Worm (Caenorhabditis elegans) whole organism, L1 larva: ENCODE results near the gene srgp-1.

Experiments used
- C16A3.4 ChIP-seq: fragments of 150-350 bp; optimal IDR thresholded peaks from 2 replicates; lab custom pipeline; 2014; ENCODE audit warnings: missing biosample characterization, missing genetic modification characterization
- alr-1 ChIP-seq: fragments of 200-800 bp; sonication (Bioruptor generic); optimal IDR thresholded peaks from 2 replicates; lab custom pipeline; 2018; ENCODE audit warnings: borderline replicate concordance, mild to moderate bottlenecking, missing genetic modification characterization, missing compliant biosample characterization
- aly-2 ChIP-seq: fragments of 150-350 bp; optimal IDR thresholded peaks from 2 replicates; lab custom pipeline; 2014; ENCODE audit warnings: missing biosample characterization, missing genetic modification characterization
- ama-1 ChIP-seq: fragments of 150-350 bp; optimal IDR thresholded peaks from 2 replicates; lab custom pipeline; 2014
- blmp-1 ChIP-seq: fragments of 150-350 bp; optimal IDR thresholded peaks from 2 replicates; lab custom pipeline; 2014; ENCODE audit warnings: missing biosample characterization, missing genetic modification characterization
- ceh-8 ChIP-seq: fragments of 200-800 bp; sonication (Bioruptor generic); optimal IDR thresholded peaks from 2 replicates; lab custom pipeline; 2018; ENCODE audit warnings: mild to moderate bottlenecking, missing genetic modification characterization, moderate library complexity, missing compliant biosample characterization
- ceh-88 ChIP-seq: fragments of 200-800 bp; sonication (Bioruptor generic); IDR thresholded peaks from 2 replicates; pipeline ENCODE4 v1.3.6; 2022; ENCODE audit warnings: missing genetic modification characterization, missing compliant biosample characterization
- ceh-90 ChIP-seq: sonication (generic microtip); optimal IDR thresholded peaks from 2 replicates; lab custom pipeline; 2016; ENCODE audit warnings: missing genetic modification characterization, missing compliant biosample characterization
- dpl-1 ChIP-seq, 3 experiments: fragments of 150-350 bp in 2 of 3; sonication (generic microtip) in 1 of 3; optimal IDR thresholded peaks; 2 replicates each; lab custom pipeline; 2014 to 2017; ENCODE audit warnings: missing biosample characterization in 3 of 3, missing genetic modification characterization in 3 of 3, missing genetic modification reagents in 3 of 3
- efl-1 ChIP-seq, 4 experiments: fragments of 150-350 bp; optimal IDR thresholded peaks in 3 of 4; peaks in 1 of 4; 1 replicate in 1 of 4; 2 replicates in 3 of 4; lab custom pipeline; 2014; ENCODE audit warnings: missing biosample characterization in 2 of 4, missing genetic modification characterization in 2 of 4, missing genetic modification reagents in 2 of 4
- egl-13 ChIP-seq: sonication (generic microtip); optimal IDR thresholded peaks from 2 replicates; lab custom pipeline; 2016; ENCODE audit warnings: missing genotype, missing genetic modification reagents, missing genetic modification characterization, missing compliant biosample characterization
- elt-2 ChIP-seq: sonication (generic microtip); optimal IDR thresholded peaks from 2 replicates; lab custom pipeline; 2016; ENCODE audit warnings: missing genetic modification characterization, mild to moderate bottlenecking, inconsistent platforms, missing compliant biosample characterization, missing genetic modification reagents
- ets-5 ChIP-seq: fragments of 200-800 bp; sonication (Bioruptor generic); IDR thresholded peaks from 2 replicates; pipeline ENCODE4 v1.3.6; 2022; ENCODE audit warnings: missing genetic modification characterization, missing compliant biosample characterization
- fkh-10 ChIP-seq: sonication (generic microtip); optimal IDR thresholded peaks from 2 replicates; lab custom pipeline; 2017; ENCODE audit warnings: missing biosample characterization, missing genetic modification reagents, missing genetic modification characterization
- fkh-8 ChIP-seq: sonication (generic microtip); optimal IDR thresholded peaks from 2 replicates; lab custom pipeline; 2016; ENCODE audit warnings: mild to moderate bottlenecking, missing genetic modification characterization, missing compliant biosample characterization
- hpl-2 ChIP-seq: fragments of 150-350 bp; optimal IDR thresholded peaks from 2 replicates; lab custom pipeline; 2014; ENCODE audit warnings: missing biosample characterization, missing genetic modification reagents, missing genetic modification characterization
- irx-1 ChIP-seq: sonication (generic microtip); optimal IDR thresholded peaks from 2 replicates; lab custom pipeline; 2016; ENCODE audit warnings: missing genetic modification characterization, missing compliant biosample characterization
- lin-35 ChIP-seq, 2 experiments: fragments of 150-350 bp; optimal IDR thresholded peaks; 2 replicates each; lab custom pipeline; 2014; ENCODE audit warnings: missing biosample characterization in 2 of 2, missing genetic modification characterization in 2 of 2, missing genetic modification reagents in 2 of 2
- lir-3 ChIP-seq: sonication (generic microtip); optimal IDR thresholded peaks from 2 replicates; lab custom pipeline; 2016; ENCODE audit warnings: mild to moderate bottlenecking, missing genetic modification characterization, moderate library complexity, missing compliant biosample characterization; ENCODE audit not compliant: poor library complexity
- mdl-1 ChIP-seq, 2 experiments: fragments of 150-350 bp; optimal IDR thresholded peaks; 2 replicates each; lab custom pipeline; 2014 to 2017; ENCODE audit warnings: missing biosample characterization in 2 of 2, missing genetic modification characterization in 2 of 2, inconsistent platforms in 1 of 2
- nhr-11 ChIP-seq: fragments of 150-350 bp; optimal IDR thresholded peaks from 2 replicates; lab custom pipeline; 2014; ENCODE audit warnings: missing biosample characterization, missing genetic modification characterization
- nhr-19 ChIP-seq: fragments of 200-800 bp; sonication (Bioruptor generic); conservative IDR thresholded peaks from 2 replicates; pipeline ENCODE4 v1.3.6; 2022; ENCODE audit warnings: missing genetic modification characterization, missing compliant biosample characterization
- nhr-20 ChIP-seq: sonication (generic microtip); optimal IDR thresholded peaks from 2 replicates; lab custom pipeline; 2016; ENCODE audit warnings: mild to moderate bottlenecking, missing genetic modification characterization, missing compliant biosample characterization
- nhr-77 ChIP-seq: fragments of 150-350 bp; optimal IDR thresholded peaks from 2 replicates; lab custom pipeline; 2014; ENCODE audit warnings: missing biosample characterization, missing genetic modification characterization
- nhr-85 ChIP-seq: sonication (generic microtip); peaks from one replicate; lab custom pipeline; 2016; ENCODE audit warnings: missing genetic modification characterization, inconsistent platforms, missing compliant biosample characterization
- pax-3 ChIP-seq: fragments of 200-800 bp; sonication (Bioruptor generic); optimal IDR thresholded peaks from 2 replicates; lab custom pipeline; 2018; ENCODE audit warnings: mild to moderate bottlenecking, missing genetic modification characterization, moderate library complexity, missing compliant biosample characterization
- pqm-1 ChIP-seq: sonication (generic microtip); optimal IDR thresholded peaks from 3 replicates; lab custom pipeline; 2017; ENCODE audit warnings: missing biosample characterization, missing genetic modification characterization
- skn-1 ChIP-seq: fragments of 150-350 bp; optimal IDR thresholded peaks from 2 replicates; lab custom pipeline; 2014; ENCODE audit warnings: missing biosample characterization, missing genetic modification characterization
- sptf-1 ChIP-seq: fragments of 150-350 bp; optimal IDR thresholded peaks from 2 replicates; lab custom pipeline; 2014; ENCODE audit warnings: missing biosample characterization, missing genetic modification characterization
- sup-37 ChIP-seq: fragments of 200-800 bp; sonication (Bioruptor generic); optimal IDR thresholded peaks from 2 replicates; lab custom pipeline; 2018; ENCODE audit warnings: mild to moderate bottlenecking, missing genetic modification characterization, missing compliant biosample characterization
- unc-86 ChIP-seq: sonication (generic microtip); optimal IDR thresholded peaks from 2 replicates; lab custom pipeline; 2016; ENCODE audit warnings: missing genetic modification characterization, missing compliant biosample characterization
- vab-15 ChIP-seq: sonication (generic microtip); optimal IDR thresholded peaks from 2 replicates; lab custom pipeline; 2017; ENCODE audit warnings: missing genotype, mild to moderate bottlenecking, missing genetic modification characterization, missing compliant biosample characterization
- zag-1 ChIP-seq: fragments of 150-350 bp; optimal IDR thresholded peaks from 2 replicates; lab custom pipeline; 2014; ENCODE audit warnings: missing biosample characterization, missing genetic modification characterization
- zip-4 ChIP-seq: fragments of 200-800 bp; sonication (Bioruptor generic); optimal IDR thresholded peaks from 2 replicates; lab custom pipeline; 2018; ENCODE audit warnings: mild to moderate bottlenecking, missing genetic modification characterization, moderate library complexity, missing compliant biosample characterization
- ztf-11 ChIP-seq, 2 experiments: sonication (generic microtip); optimal IDR thresholded peaks; 2 replicates each; lab custom pipeline; 2016 to 2017; ENCODE audit warnings: missing genetic modification characterization in 2 of 2, missing biosample characterization in 1 of 2, missing compliant biosample characterization in 1 of 2

The srgp-1 gene

ce11 chrIV:11549694-11550093 lies 20.6 kb upstream of the srgp-1 start (continued):
- TF ChIP-seq egl-13 (tag; lab: Kevin White, UChicago) (peak; percentile 18), efl-1 (optimal IDR thresholded peaks at IDR 0.05; lab: Kevin White, UChicago) (peak; percentile 61 to 74), efl-1 (GFP tag; optimal IDR thresholded peaks at IDR 0.05 in 1 of 2; lab: Kevin White, UChicago) (peak; percentile 60 to 97), ets-5 (GFP tag; lab: Robert Waterston, UW) (no peak), ztf-11 (tag; optimal IDR thresholded peaks at IDR 0.05; lab: Kevin White, UChicago) (peak in 1 of 2 experiments; percentile 57), sup-37 (GFP tag; lab: Kevin White, UChicago) (no peak), nhr-11 (tag; lab: Kevin White, UChicago) (peak; percentile 29), ceh-88 (GFP tag; lab: Robert Waterston, UW) (peak; percentile 29; the same call in 1 of the 2 replicates), pqm-1 (tag; lab: Kevin White, UChicago) (no peak), skn-1 (peak; percentile 43), hpl-2 (peak; percentile 14)

DNA sequence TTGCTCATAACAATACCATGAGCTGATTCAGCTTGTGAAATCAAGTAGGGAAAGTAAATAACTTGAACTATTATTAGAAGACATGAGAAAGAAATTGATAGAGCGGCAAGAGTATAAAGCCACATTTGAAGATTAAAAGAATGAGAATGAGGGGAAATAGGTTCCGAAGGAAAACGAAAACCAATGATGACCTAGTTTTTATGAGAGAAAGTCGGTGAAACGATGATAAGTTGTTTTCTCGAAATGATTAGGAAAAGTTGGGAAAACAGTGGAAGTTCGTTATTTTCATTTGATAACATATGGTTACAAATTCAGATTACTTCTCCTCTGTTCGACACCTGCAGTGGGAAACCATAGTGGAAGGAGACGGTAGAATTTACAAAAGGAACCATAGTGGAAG lies 18.5 kb upstream of the srgp-1 start, which contains the start of gene col-128:
col-128 (minus strand) TSS at position 148 of the 400 bp plus-strand sequence.
- TF ChIP-seq blmp-1 (tag; lab: Kevin White, UChicago) = peak; percentile 95
- TF ChIP-seq elt-2 = no peak
- TF ChIP-seq, all 84 proteins: peak for 1

DNA sequence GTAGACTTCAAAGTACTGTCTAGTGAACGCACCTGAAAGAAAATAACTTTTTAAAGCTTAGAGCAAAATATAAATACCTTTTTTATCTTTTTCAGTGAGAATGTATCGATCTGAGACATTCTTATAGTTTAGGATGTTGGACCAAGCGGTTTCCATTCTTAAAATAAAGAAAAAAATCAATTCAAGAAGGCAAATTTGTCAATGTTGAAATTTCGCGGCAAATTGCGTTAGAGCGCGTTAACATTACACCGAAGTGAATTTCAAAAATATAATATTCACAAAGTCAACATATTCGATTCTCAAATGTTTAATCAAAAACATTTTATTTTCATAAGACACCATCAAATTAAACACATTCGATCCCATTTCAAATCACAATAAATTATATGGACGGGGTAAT lies 8.6 kb upstream of the srgp-1 start, which contains the start of gene F12F6.7:
F12F6.7 (minus strand) TSS at position 157 of the 400 bp plus-strand sequence.
- TF ChIP-seq efl-1 (optimal IDR thresholded peaks at IDR 0.05; lab: Kevin White, UChicago) (peak; percentile 40 to 67), efl-1 (GFP tag; optimal IDR thresholded peaks at IDR 0.05 in 1 of 2; lab: Kevin White, UChicago) (peak; percentile 55 to 91), fkh-8 (tag; lab: Kevin White, UChicago) (no peak), dpl-1 (GFP tag; optimal IDR thresholded peaks at IDR 0.05; lab: Kevin White, UChicago) (peak in 2 of 3 experiments; percentile 53 to 74), nhr-85 (tag; lab: Kevin White, UChicago) (peak; percentile 20), aly-2 (tag; lab: Kevin White, UChicago) (peak; percentile 83), nhr-19 (no peak), lin-35 (GFP tag; optimal IDR thresholded peaks at IDR 0.05; lab: Kevin White, UChicago) (peak in 1 of 2 experiments; percentile 63), lir-3 (tag; lab: Kevin White, UChicago) (no peak)

ce11 chrIV:11563090-11563489 lies 7.2 kb upstream of the srgp-1 start:
- TF ChIP-seq zip-4 (GFP tag; lab: Kevin White, UChicago) = no peak
- TF ChIP-seq irx-1 (tag; lab: Kevin White, UChicago) = no peak
- no peak for TF ChIP-seq C16A3.4 (tag; lab: Kevin White, UChicago)
- no peak for TF ChIP-seq mdl-1 (tag; optimal IDR thresholded peaks at IDR 0.05; lab: Kevin White, UChicago)
- no peak for TF ChIP-seq pax-3 (tag; lab: Kevin White, UChicago)
- TF ChIP-seq sptf-1 (tag; lab: Kevin White, UChicago) = no peak
- TF ChIP-seq nhr-77 (tag; lab: Kevin White, UChicago) = no peak
- no peak for TF ChIP-seq vab-15 (tag; lab: Kevin White, UChicago)
- TF ChIP-seq fkh-10 (GFP tag; lab: Kevin White, UChicago) = no peak
- no peak for TF ChIP-seq zag-1 (tag; lab: Kevin White, UChicago)

DNA sequence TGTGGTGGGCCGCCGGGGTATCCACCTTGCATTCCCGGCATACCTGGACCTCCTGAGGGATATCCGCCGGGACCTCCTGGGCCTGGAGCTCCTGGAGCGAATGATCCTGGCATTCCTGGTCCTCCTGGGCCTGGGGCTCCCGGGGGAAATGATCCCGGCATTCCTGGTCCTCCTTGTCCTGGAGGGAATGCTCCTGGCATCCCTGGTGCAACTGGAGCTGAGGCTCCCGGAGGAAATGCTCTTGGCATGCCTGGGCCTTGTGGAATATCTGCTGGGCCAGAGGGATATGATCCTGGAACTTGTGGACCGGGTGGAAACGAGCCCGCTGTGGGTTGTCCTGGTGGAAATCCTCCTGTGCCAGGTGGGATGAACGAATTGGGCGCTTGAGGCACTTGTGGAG lies 5.3 kb upstream of the srgp-1 start:
- TF ChIP-seq alr-1 (tag; lab: Kevin White, UChicago) (peak; percentile 19), unc-86 (tag; lab: Kevin White, UChicago) (no peak), efl-1 (optimal IDR thresholded peaks at IDR 0.05; lab: Kevin White, UChicago) (no peak), efl-1 (GFP tag; optimal IDR thresholded peaks at IDR 0.05 in 1 of 2; lab: Kevin White, UChicago) (peak in 1 of 2 experiments; percentile 78), ceh-90 (no peak), ama-1 (lab: Kevin White, UChicago) (no peak), nhr-20 (no peak), ceh-8 (GFP tag; lab: Kevin White, UChicago) (peak; percentile 41)
